Fruit fly (Drosophila melanogaster) whole organism, embryonic: ENCODE measurements around the gene Zir.

Experiments
- Awh ChIP-seq: fragments of 200-800 bp; sonication (Bioruptor generic); IDR thresholded peaks from 2 replicates; pipeline ENCODE4, ENCODE4 v1.3.6; 2022; ENCODE audit warnings: missing biosample characterization, missing genetic modification characterization
- CG11093 ChIP-seq: fragments of 200-800 bp; sonication (Bioruptor generic); IDR thresholded peaks from 3 replicates; pipeline ENCODE4 v1.3.6; 2022; ENCODE audit warnings: missing biosample characterization, missing genetic modification characterization
- CG12769 ChIP-seq: fragments of 200-800 bp; sonication (Bioruptor generic); optimal IDR thresholded peaks from 2 replicates; lab custom pipeline; 2019; ENCODE audit warnings: missing biosample characterization, mild to moderate bottlenecking, missing genetic modification characterization, moderate library complexity
- CG13894 ChIP-seq: fragments of 200-800 bp; sonication (Bioruptor generic); optimal IDR thresholded peaks from 3 replicates; lab custom pipeline; 2018; ENCODE audit warnings: missing biosample characterization, mild to moderate bottlenecking, missing genetic modification characterization, moderate library complexity
- CG14710 ChIP-seq: fragments of 200-800 bp; sonication (Bioruptor generic); optimal IDR thresholded peaks from 3 replicates; lab custom pipeline; 2019; ENCODE audit warnings: missing biosample characterization, mild to moderate bottlenecking, missing genetic modification characterization, moderate library complexity
- CG1603 ChIP-seq: fragments of 200-800 bp; sonication (Bioruptor generic); optimal IDR thresholded peaks from 2 replicates; lab custom pipeline; 2019; ENCODE audit warnings: missing biosample characterization, mild to moderate bottlenecking, missing genetic modification characterization, moderate library complexity
- CG17186 ChIP-seq: fragments of 200-800 bp; sonication (Bioruptor generic); optimal IDR thresholded peaks from 3 replicates; lab custom pipeline; 2017; ENCODE audit warnings: missing biosample characterization, missing genetic modification reagents, missing genetic modification characterization
- CG17361 ChIP-seq: fragments of 200-800 bp; sonication (Bioruptor generic); IDR thresholded peaks from 3 replicates; pipeline ENCODE4 v1.3.6; 2022; ENCODE audit warnings: missing biosample characterization, missing genetic modification characterization
- CG43689 ChIP-seq: fragments of 200-800 bp; sonication (Bioruptor generic); IDR thresholded peaks from 2 replicates; pipeline ENCODE4 v1.3.6; 2022; ENCODE audit warnings: missing biosample characterization, missing genetic modification characterization
- CG7271 ChIP-seq: fragments of 200-800 bp; sonication (Bioruptor generic); optimal IDR thresholded peaks from 2 replicates; lab custom pipeline; 2018; ENCODE audit warnings: missing biosample characterization, mild to moderate bottlenecking, missing genetic modification characterization, moderate library complexity
- CG7372 ChIP-seq: fragments of 200-800 bp; sonication (Bioruptor generic); IDR thresholded peaks from 2 replicates; pipeline ENCODE4 v1.3.6; 2022; ENCODE audit warnings: missing biosample characterization, missing genetic modification characterization
- CG7786 ChIP-seq: fragments of 200-800 bp; sonication (Bioruptor generic); optimal IDR thresholded peaks from 2 replicates; lab custom pipeline; 2016; ENCODE audit warnings: missing biosample characterization, missing genetic modification characterization
- CG8290 ChIP-seq, 3 experiments: fragments of 200-800 bp; sonication (Bioruptor generic); optimal IDR thresholded peaks; 2 replicates each; lab custom pipeline; 2016 to 2019; ENCODE audit warnings: missing biosample characterization in 3 of 3, missing genetic modification characterization in 3 of 3, mild to moderate bottlenecking in 2 of 3, moderate library complexity in 1 of 3
- CG9215 ChIP-seq: fragments of 200-800 bp; sonication (Bioruptor generic); IDR thresholded peaks from 2 replicates; pipeline ENCODE4 v1.3.6; 2022; ENCODE audit warnings: missing biosample characterization, missing genetic modification characterization
- Dp ChIP-seq: fragments of 200-800 bp; sonication (Bioruptor generic); optimal IDR thresholded peaks from 2 replicates; lab custom pipeline; 2018; ENCODE audit warnings: missing biosample characterization, mild to moderate bottlenecking, missing genetic modification characterization, moderate library complexity
- Dref ChIP-seq: fragments of 200-800 bp; sonication (Bioruptor generic); IDR thresholded peaks from 2 replicates; pipeline ENCODE4 v1.3.6; 2022; ENCODE audit warnings: missing biosample characterization, missing genetic modification characterization
- Eip74EF ChIP-seq, 2 experiments: fragments of 200-800 bp in 1 of 2; fragments of >200 bp in 1 of 2; sonication (Bioruptor generic) in 1 of 2; optimal IDR thresholded peaks; 2 replicates each; lab custom pipeline; 2017 to 2019; ENCODE audit warnings: missing biosample characterization in 2 of 2, missing genetic modification characterization in 2 of 2, mild to moderate bottlenecking in 1 of 2, moderate library complexity in 1 of 2
- HmgD ChIP-seq: fragments of 200-800 bp; sonication (Bioruptor generic); optimal IDR thresholded peaks from 3 replicates; lab custom pipeline; 2016; ENCODE audit warnings: missing biosample characterization, missing genetic modification characterization
- Hr3 ChIP-seq: fragments of 200-800 bp; sonication (Bioruptor generic); optimal IDR thresholded peaks from 3 replicates; lab custom pipeline; 2016; ENCODE audit warnings: missing biosample characterization, missing genetic modification characterization
- Hr78 ChIP-seq, 2 experiments: fragments of 200-800 bp in 1 of 2; fragments of >200 bp in 1 of 2; sonication (Bioruptor generic) in 1 of 2; optimal IDR thresholded peaks; 2 replicates each; lab custom pipeline; 2017 to 2019; ENCODE audit warnings: missing biosample characterization in 2 of 2, missing genetic modification characterization in 2 of 2, mild to moderate bottlenecking in 1 of 2, moderate library complexity in 1 of 2
- Med ChIP-seq: fragments of 200-800 bp; sonication (Bioruptor generic); peaks from one replicate; lab custom pipeline; 2016; ENCODE audit warnings: missing biosample characterization, missing genetic modification characterization, mild to moderate bottlenecking, inconsistent platforms, moderate library complexity
- NC2α ChIP-seq: fragments of 200-800 bp; sonication (Bioruptor generic); optimal IDR thresholded peaks from 2 replicates; lab custom pipeline; 2016; ENCODE audit warnings: missing biosample characterization, missing genetic modification characterization
- NFAT ChIP-seq: fragments of 200-800 bp; sonication (Bioruptor generic); IDR thresholded peaks from 2 replicates; pipeline ENCODE4 v1.3.6; 2022; ENCODE audit warnings: missing biosample characterization, missing genetic modification characterization
- Xbp1 ChIP-seq: fragments of 200-800 bp; sonication (Bioruptor generic); optimal IDR thresholded peaks from 3 replicates; lab custom pipeline; 2016; ENCODE audit warnings: missing biosample characterization, mild to moderate bottlenecking, missing genetic modification characterization
- abd-A ChIP-seq: fragments of 200-800 bp; sonication (Bioruptor generic); optimal IDR thresholded peaks from 3 replicates; lab custom pipeline; 2019; ENCODE audit warnings: missing biosample characterization, mild to moderate bottlenecking, missing genetic modification characterization, moderate library complexity
- aop ChIP-seq: fragments of 200-800 bp; sonication (Bioruptor generic); IDR thresholded peaks from 2 replicates; pipeline ENCODE4 v1.3.6; 2022; ENCODE audit warnings: missing biosample characterization, missing genetic modification characterization
- chinmo ChIP-seq: fragments of 200-800 bp; sonication (Bioruptor generic); IDR thresholded peaks from 4 replicates; pipeline ENCODE4 v1.3.6; 2022; ENCODE audit warnings: missing biosample characterization, missing genetic modification characterization; ENCODE audit not compliant: partially characterized antibody
- ci ChIP-seq: fragments of 200-800 bp; sonication (Bioruptor generic); IDR thresholded peaks from 3 replicates; pipeline ENCODE4 v1.3.6; 2022; ENCODE audit warnings: missing biosample characterization, missing genetic modification characterization
- dimm ChIP-seq: fragments of 200-800 bp; sonication (Bioruptor generic); IDR thresholded peaks from 2 replicates; pipeline ENCODE4 v1.3.6; 2022; ENCODE audit warnings: missing biosample characterization, missing genetic modification characterization
- dmrt99B ChIP-seq: fragments of 200-800 bp; sonication (Bioruptor generic); optimal IDR thresholded peaks from 2 replicates; lab custom pipeline; 2018; ENCODE audit warnings: missing biosample characterization, mild to moderate bottlenecking, missing genetic modification characterization, moderate library complexity
- eve ChIP-seq, 2 experiments: fragments of >200 bp; optimal IDR thresholded peaks; 2 replicates each; lab custom pipeline; 2017; ENCODE audit warnings: missing biosample characterization in 2 of 2, missing genetic modification characterization in 2 of 2
- gce ChIP-seq: fragments of 200-800 bp; sonication (Bioruptor generic); IDR thresholded peaks from 3 replicates; pipeline ENCODE4 v1.3.6; 2022; ENCODE audit warnings: missing biosample characterization, missing genetic modification characterization
- grn ChIP-seq: fragments of 200-800 bp; sonication (Bioruptor generic); optimal IDR thresholded peaks from 3 replicates; lab custom pipeline; 2017; ENCODE audit warnings: missing biosample characterization, missing genetic modification characterization
- ham ChIP-seq: fragments of 200-800 bp; sonication (Bioruptor generic); IDR thresholded peaks from 2 replicates; pipeline ENCODE4 v1.3.6; 2022; ENCODE audit warnings: missing biosample characterization, missing genetic modification characterization
- kah ChIP-seq: fragments of 200-800 bp; sonication (Bioruptor generic); optimal IDR thresholded peaks from 2 replicates; lab custom pipeline; 2018; ENCODE audit warnings: missing biosample characterization, mild to moderate bottlenecking, missing genetic modification characterization
- lab ChIP-seq: fragments of 200-800 bp; sonication (Bioruptor generic); optimal IDR thresholded peaks from 3 replicates; lab custom pipeline; 2017; ENCODE audit warnings: missing biosample characterization, missing genetic modification characterization, mild to moderate bottlenecking, moderate library complexity, missing genetic modification reagents
- nom ChIP-seq: fragments of 200-800 bp; sonication (Bioruptor generic); optimal IDR thresholded peaks from 2 replicates; lab custom pipeline; 2017; ENCODE audit warnings: missing biosample characterization, missing genetic modification characterization, mild to moderate bottlenecking, moderate library complexity, missing genetic modification reagents
- pzg ChIP-seq: fragments of 200-800 bp; sonication (Bioruptor generic); optimal IDR thresholded peaks from 3 replicates; lab custom pipeline; 2018; ENCODE audit warnings: missing biosample characterization, mild to moderate bottlenecking, missing genetic modification characterization, moderate library complexity
- sd ChIP-seq: fragments of 200-800 bp; sonication (Bioruptor generic); optimal IDR thresholded peaks from 3 replicates; lab custom pipeline; 2018; ENCODE audit warnings: missing biosample characterization, mild to moderate bottlenecking, missing genetic modification characterization, moderate library complexity
- sens ChIP-seq: fragments of 200-800 bp; sonication (Bioruptor generic); peaks from one replicate; lab custom pipeline; 2016; ENCODE audit warnings: missing biosample characterization, missing genetic modification characterization
- sens-2 ChIP-seq: fragments of 200-800 bp; sonication (Bioruptor generic); IDR thresholded peaks from 2 replicates; pipeline ENCODE4 v1.3.6; 2022; ENCODE audit warnings: missing biosample characterization, missing genetic modification characterization
- vfl ChIP-seq: fragments of 200-800 bp; sonication (Bioruptor generic); optimal IDR thresholded peaks from 2 replicates; lab custom pipeline; 2016; ENCODE audit warnings: missing biosample characterization, missing genetic modification characterization
- vnd ChIP-seq: fragments of 200-800 bp; sonication (Bioruptor generic); IDR thresholded peaks from 3 replicates; pipeline ENCODE4 v1.3.6; 2022; ENCODE audit warnings: missing biosample characterization, missing genetic modification characterization; ENCODE audit not compliant: partially characterized antibody
- vvl ChIP-seq: fragments of 200-800 bp; sonication (Bioruptor generic); IDR thresholded peaks from 2 replicates; pipeline ENCODE4 v1.3.6; 2022; ENCODE audit warnings: missing biosample characterization, missing genetic modification characterization

Gene Zir

dm6 chr2L:135383-136130, 41.0 kb downstream of the Zir start:
- TF ChIP-seq CG14710 (tag; lab: Kevin White, UChicago) (no peak), CG12769 (tag; lab: Kevin White, UChicago) (peak; percentile 55), Hr3 (GFP tag; lab: Kevin White, UChicago) (no peak), pzg (GFP tag; lab: Kevin White, UChicago) (no peak), Dp (GFP tag; lab: Kevin White, UChicago) (no peak), CG17186 (GFP tag; lab: Kevin White, UChicago) (no peak), CG7786 (no peak), grn (GFP tag; lab: Kevin White, UChicago) (peak; percentile 45), nom (GFP tag; lab: Kevin White, UChicago) (peak; percentile 71), CG9215 (no peak), chinmo (GFP tag; lab: Robert Waterston, UW) (peak; percentile 95; the same call in 3 of the 4 replicates), CG13894 (tag; lab: Kevin White, UChicago) (peak; percentile 26), CG11093 (GFP tag; lab: Robert Waterston, UW) (no peak), vnd (GFP tag; lab: Robert Waterston, UW) (no peak), HmgD (no peak), NC2α (GFP tag; lab: Kevin White, UChicago) (no peak), lab (GFP tag; lab: Kevin White, UChicago) (no peak), Dref (GFP tag; lab: Robert Waterston, UW) (no peak), kah (GFP tag; lab: Kevin White, UChicago) (no peak), abd-A (tag; lab: Kevin White, UChicago) (peak; percentile 76), sd (tag; lab: Kevin White, UChicago) (peak; percentile 47), Med (peak; percentile 38), CG7372 (GFP tag; lab: Robert Waterston, UW) (no peak), eve (GFP tag; optimal IDR thresholded peaks at IDR 0.05; lab: Kevin White, UChicago) (no peak), NFAT (GFP tag; lab: Robert Waterston, UW) (no peak), Awh (GFP tag; lab: Robert Waterston, UW) (peak; percentile 42; the same call in 1 of the 2 replicates), CG7271 (no peak), Hr78 (GFP tag; optimal IDR thresholded peaks at IDR 0.05; lab: Kevin White, UChicago) (peak in 1 of 2 experiments; percentile 17), dimm (GFP tag; lab: Robert Waterston, UW) (no peak), dmrt99B (tag; lab: Kevin White, UChicago) (no peak), Eip74EF (GFP tag; optimal IDR thresholded peaks at IDR 0.05; lab: Kevin White, UChicago) (peak in 1 of 2 experiments; percentile 55), vfl (GFP tag; lab: Kevin White, UChicago) (no peak), sens (peak; percentile 76), sens-2 (GFP tag; lab: Robert Waterston, UW) (no peak), CG43689 (GFP tag; lab: Robert Waterston, UW) (no peak), gce (GFP tag; lab: Robert Waterston, UW) (no peak), aop (GFP tag; lab: Robert Waterston, UW) (no peak), ham (GFP tag; lab: Robert Waterston, UW) (no peak), vvl (GFP tag; lab: Robert Waterston, UW) (peak; percentile 81)

DNA sequence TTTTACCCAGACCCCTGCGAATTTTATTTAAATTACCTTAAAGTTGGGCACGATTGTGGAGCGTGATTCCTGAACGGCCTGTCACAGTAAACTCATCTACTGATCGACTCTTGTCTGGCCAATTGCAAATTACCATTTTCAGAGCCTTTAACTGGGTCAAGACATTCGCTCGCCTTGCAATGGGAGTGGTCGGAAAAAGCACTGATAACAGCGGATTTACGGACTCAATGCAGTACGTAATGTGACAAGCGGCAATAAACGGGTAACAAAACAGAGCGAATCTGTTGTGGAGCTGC, 41.5 kb downstream of the Zir start:
- no peak for TF ChIP-seq CG1603 (tag; lab: Kevin White, UChicago)
- 0 out of 3 replicates have a peak, but pooled peaks have one; percentile 16 for TF ChIP-seq CG17361 (GFP tag; lab: Robert Waterston, UW)
- no peak for TF ChIP-seq CG8290 (GFP tag; optimal IDR thresholded peaks at IDR 0.05; lab: Kevin White, UChicago)
- TF ChIP-seq CG8290 (tag; optimal IDR thresholded peaks at IDR 0.05; lab: Kevin White, UChicago): peak in 1 of 2 experiments; percentile 24
- no peak for TF ChIP-seq Xbp1 (GFP tag; lab: Kevin White, UChicago)
- no peak for TF ChIP-seq Dref (GFP tag; lab: Robert Waterston, UW)
- 0 out of 3 replicates have a peak, but pooled peaks have one; percentile 29 for TF ChIP-seq ci (GFP tag; lab: Robert Waterston, UW)
